Worm (Caenorhabditis elegans): ENCODE measurements around the gene R09E10.8.

- no peak for TF ChIP-seq ZK546.5 (tag; optimal IDR thresholded peaks at IDR 0.05)
- no peak for TF ChIP-seq R02D3.7 (tag; optimal IDR thresholded peaks at IDR 0.05)
- TF ChIP-seq pqm-1 (tag; optimal IDR thresholded peaks at IDR 0.05), result no peak
- TF ChIP-seq ztf-11 (tag; optimal IDR thresholded peaks at IDR 0.05), result no peak
- no peak for TF ChIP-seq aly-2 (tag; optimal IDR thresholded peaks at IDR 0.05)
- no peak for TF ChIP-seq fkh-10 (GFP tag; optimal IDR thresholded peaks at IDR 0.05)
- TF ChIP-seq unc-62 (GFP tag; optimal IDR thresholded peaks at IDR 0.05), result no peak
- no peak for TF ChIP-seq fkh-2 (tag; optimal IDR thresholded peaks at IDR 0.05)
- TF ChIP-seq egl-27 (tag; optimal IDR thresholded peaks at IDR 0.05), result no peak
- TF ChIP-seq jun-1 (tag; optimal IDR thresholded peaks at IDR 0.05), result no peak
Observed at ce11 chrIV:10296036-10296435, 14.2 kb downstream of the R09E10.8 start.
